Fruit fly (Drosophila melanogaster) whole organism, pupa: ENCODE results near the gene CG31125.

Experiments used
- CG10348 ChIP-seq: fragments of 200-800 bp; sonication (Bioruptor generic); IDR thresholded peaks from 2 replicates; pipeline ENCODE4 v1.3.6; 2022; ENCODE audit warnings: missing biosample characterization, missing genetic modification characterization
- CG12605 ChIP-seq: fragments of 200-800 bp; sonication (Bioruptor generic); IDR thresholded peaks from 2 replicates; pipeline ENCODE4 v1.3.6; 2022; ENCODE audit warnings: missing biosample characterization, missing genetic modification characterization
- CG13204 ChIP-seq: fragments of 200-800 bp; sonication (Bioruptor generic); optimal IDR thresholded peaks from 2 replicates; lab custom pipeline; 2018; ENCODE audit warnings: missing biosample characterization, mild to moderate bottlenecking, missing genetic modification characterization, moderate library complexity
- CG14655 ChIP-seq: fragments of 200-800 bp; sonication (Bioruptor generic); optimal IDR thresholded peaks from 3 replicates; lab custom pipeline; 2017; ENCODE audit warnings: mild to moderate bottlenecking, missing biosample characterization, missing genetic modification reagents, missing genetic modification characterization
- CG15710 ChIP-seq: fragments of 200-800 bp; sonication (Bioruptor generic); optimal IDR thresholded peaks from 2 replicates; lab custom pipeline; 2018; ENCODE audit warnings: missing biosample characterization, mild to moderate bottlenecking, missing genetic modification characterization, moderate library complexity
- CG17806 ChIP-seq: fragments of 200-800 bp; sonication (Bioruptor generic); optimal IDR thresholded peaks from 2 replicates; lab custom pipeline; 2018; ENCODE audit warnings: missing biosample characterization, mild to moderate bottlenecking, missing genetic modification characterization, moderate library complexity
- CG32121 ChIP-seq: fragments of 200-800 bp; sonication (Bioruptor generic); IDR thresholded peaks from 2 replicates; pipeline ENCODE4 v1.3.6; 2022; ENCODE audit warnings: missing biosample characterization, missing genetic modification characterization
- CG34367 ChIP-seq: fragments of 200-800 bp; sonication (Bioruptor generic); optimal IDR thresholded peaks from 2 replicates; lab custom pipeline; 2018; ENCODE audit warnings: missing biosample characterization, mild to moderate bottlenecking, missing genetic modification characterization
- CG4496 ChIP-seq: fragments of 200-800 bp; sonication (Bioruptor generic); IDR thresholded peaks from 3 replicates; pipeline ENCODE4 v1.3.6; 2022; ENCODE audit warnings: missing biosample characterization, missing genetic modification characterization
- CG8159 ChIP-seq: fragments of 200-800 bp; sonication (Bioruptor generic); optimal IDR thresholded peaks from 3 replicates; lab custom pipeline; 2018; ENCODE audit warnings: missing biosample characterization, mild to moderate bottlenecking, missing genetic modification characterization, moderate library complexity
- CG8301 ChIP-seq: fragments of 200-800 bp; sonication (Bioruptor generic); optimal IDR thresholded peaks from 2 replicates; lab custom pipeline; 2018; ENCODE audit warnings: missing biosample characterization, mild to moderate bottlenecking, missing genetic modification characterization
- CG9948 ChIP-seq: fragments of 200-800 bp; sonication (Bioruptor generic); optimal IDR thresholded peaks from 2 replicates; lab custom pipeline; 2018; ENCODE audit warnings: missing biosample characterization, mild to moderate bottlenecking, missing genetic modification characterization, moderate library complexity
- D1 ChIP-seq: fragments of 200-800 bp; sonication (Bioruptor generic); optimal IDR thresholded peaks from 2 replicates; lab custom pipeline; 2018; ENCODE audit warnings: missing biosample characterization, mild to moderate bottlenecking, missing genetic modification characterization, moderate library complexity
- EcR ChIP-seq: fragments of 200-800 bp; sonication (Bioruptor generic); optimal IDR thresholded peaks from 3 replicates; lab custom pipeline; 2019; ENCODE audit warnings: missing biosample characterization, missing genetic modification characterization, mild to moderate bottlenecking, moderate library complexity, missing genetic modification reagents
- Ets98B ChIP-seq: fragments of 200-800 bp; sonication (Bioruptor generic); IDR thresholded peaks from 2 replicates; pipeline ENCODE4 v1.3.6; 2022; ENCODE audit warnings: missing biosample characterization, missing genetic modification characterization
- Pif1A ChIP-seq: fragments of 200-800 bp; sonication (Bioruptor generic); optimal IDR thresholded peaks from 3 replicates; lab custom pipeline; 2016; ENCODE audit warnings: missing biosample characterization, missing genetic modification characterization
- Pif1B ChIP-seq: fragments of 200-800 bp; sonication (Bioruptor generic); optimal IDR thresholded peaks from 3 replicates; lab custom pipeline; 2016; ENCODE audit warnings: missing biosample characterization, missing genetic modification characterization
- Snoo ChIP-seq: fragments of 200-800 bp; sonication (Bioruptor generic); optimal IDR thresholded peaks from 3 replicates; lab custom pipeline; 2017; ENCODE audit warnings: missing biosample characterization, mild to moderate bottlenecking, missing genetic modification characterization, inconsistent platforms
- fd96Ca ChIP-seq: fragments of 200-800 bp; sonication (Bioruptor generic); IDR thresholded peaks from 3 replicates; pipeline ENCODE4 v1.3.6; 2022; ENCODE audit warnings: missing biosample characterization, missing genetic modification characterization
- gl ChIP-seq: fragments of 200-800 bp; sonication (Bioruptor generic); optimal IDR thresholded peaks from 2 replicates; lab custom pipeline; 2018; ENCODE audit warnings: missing biosample characterization, mild to moderate bottlenecking, missing genetic modification characterization
- rn ChIP-seq: fragments of 200-800 bp; sonication (Bioruptor generic); IDR thresholded peaks from 2 replicates; pipeline ENCODE4 v1.3.6; 2022; ENCODE audit warnings: missing biosample characterization, missing genetic modification characterization

Gene CG31125

dm6 chr3R:24654770-24655322 lies at the start of gene CG31125, which contains the start of gene CG6695:
Gene CG31125 (minus strand): TSS chr3R:24654820.
Gene CG6695 (plus strand): TSS chr3R:24655160.
- TF ChIP-seq gl (tag; lab: Kevin White, UChicago) (no peak), CG15710 (tag; lab: Kevin White, UChicago) (peak; percentile 40), CG9948 (tag; lab: Kevin White, UChicago) (peak; percentile 6)

- TF ChIP-seq CG10348: no peak
- TF ChIP-seq EcR (GFP tag; lab: Kevin White, UChicago): no peak
- no peak for TF ChIP-seq CG4496
- TF ChIP-seq CG32121 (GFP tag; lab: Robert Waterston, UW): no peak
- no peak for TF ChIP-seq CG12605
- no peak for TF ChIP-seq Snoo (tag; lab: Kevin White, UChicago)
- no peak for TF ChIP-seq fd96Ca (GFP tag; lab: Robert Waterston, UW)
- no peak for TF ChIP-seq CG14655 (GFP tag; lab: Kevin White, UChicago)
- TF ChIP-seq, all 21 proteins: peak for 0
These were observed 44.7 kb upstream of the CG31125 start for dm6 chr3R:24699309-24699708.

DNA sequence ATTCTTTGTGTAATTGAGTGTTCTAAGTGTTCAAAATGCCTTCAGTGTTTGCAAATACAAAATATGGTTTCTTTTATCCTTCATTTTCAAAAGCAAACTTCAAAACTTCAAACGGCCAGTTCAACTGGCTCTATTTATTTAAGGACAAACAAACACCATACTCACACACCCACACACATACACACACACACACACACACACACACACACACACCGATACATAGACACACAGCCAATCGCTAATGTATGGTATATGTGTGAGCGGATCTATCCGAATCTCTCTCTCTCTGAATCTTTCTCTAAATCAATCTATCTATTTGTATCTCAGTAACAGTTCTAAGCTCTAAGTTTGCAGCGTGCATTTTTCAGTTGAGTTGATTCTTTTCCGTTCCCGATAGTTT lies 38.2 kb upstream of the CG31125 start:
- TF ChIP-seq gl (tag; lab: Kevin White, UChicago) (no peak), EcR (GFP tag; lab: Kevin White, UChicago) (no peak)

DNA sequence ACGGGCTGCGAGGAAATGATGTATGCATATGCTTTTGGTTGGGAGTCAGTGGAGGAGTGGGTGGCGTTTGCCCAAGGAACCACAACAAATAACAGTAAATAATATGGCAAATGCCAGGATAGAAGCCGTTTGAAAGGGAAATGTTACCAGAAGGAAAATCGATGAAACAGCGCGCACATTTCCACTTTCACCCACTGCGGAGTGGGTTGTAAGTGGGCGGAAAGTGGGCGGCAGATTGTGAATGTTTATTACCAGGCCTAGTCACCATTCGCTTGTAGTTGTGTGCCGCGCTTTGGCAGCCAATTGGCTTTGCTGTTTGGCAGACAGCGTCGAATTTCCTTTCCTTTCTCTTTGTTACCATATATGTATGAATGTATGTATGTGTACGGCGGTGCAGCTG lies 17.0 kb upstream of the CG31125 start:
- no peak for TF ChIP-seq D1 (tag; lab: Kevin White, UChicago)
- TF ChIP-seq CG13204: no peak
- TF ChIP-seq CG12605: no peak
- TF ChIP-seq gl (tag; lab: Kevin White, UChicago): no peak
- TF ChIP-seq CG32121 (GFP tag; lab: Robert Waterston, UW): no peak
- no peak for TF ChIP-seq CG4496
- no peak for TF ChIP-seq CG10348
- no peak for TF ChIP-seq CG8301 (tag; lab: Kevin White, UChicago)
- TF ChIP-seq Ets98B: no peak
- TF ChIP-seq CG9948 (tag; lab: Kevin White, UChicago): no peak
- no peak for TF ChIP-seq Snoo (tag; lab: Kevin White, UChicago)
- TF ChIP-seq CG15710 (tag; lab: Kevin White, UChicago): no peak
- TF ChIP-seq Pif1B (GFP tag; lab: Kevin White, UChicago): no peak
- TF ChIP-seq CG34367 (tag; lab: Kevin White, UChicago): no peak
- TF ChIP-seq CG14655 (GFP tag; lab: Kevin White, UChicago): no peak
- TF ChIP-seq CG17806 (tag; lab: Kevin White, UChicago): no peak
- TF ChIP-seq CG8159 (tag; lab: Kevin White, UChicago): no peak

- TF ChIP-seq Ets98B (peak; percentile 26; the same call in 1 of the 2 replicates), CG13204 (no peak), fd96Ca (GFP tag; lab: Robert Waterston, UW) (peak; percentile 15; the same call in 1 of the 3 replicates)
These were observed 13.1 kb upstream of the CG31125 start for dm6 chr3R:24667538-24668207.

DNA sequence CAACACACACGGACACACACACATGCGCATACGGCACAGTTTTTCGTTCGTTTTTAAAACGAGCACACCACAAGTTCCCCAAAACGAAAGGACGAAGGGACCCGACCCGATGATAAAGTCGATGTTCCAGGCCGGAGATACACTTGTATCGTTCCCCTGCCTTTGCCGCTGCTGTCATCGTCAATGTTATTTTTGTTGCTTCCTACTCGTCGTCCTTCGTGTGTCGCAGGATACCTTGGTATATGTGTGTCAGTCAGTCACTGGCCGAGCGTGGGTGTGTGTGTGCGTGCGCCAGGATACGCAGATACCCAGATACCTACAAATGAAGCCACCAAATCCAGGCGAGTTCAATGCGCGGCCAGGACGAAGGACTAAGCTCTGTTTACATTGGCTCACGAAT lies 8.4 kb upstream of the CG31125 start:
- no peak for TF ChIP-seq CG8159 (tag; lab: Kevin White, UChicago)
- TF ChIP-seq CG14655 (GFP tag; lab: Kevin White, UChicago): no peak
- no peak for TF ChIP-seq CG15710 (tag; lab: Kevin White, UChicago)
- TF ChIP-seq CG17806 (tag; lab: Kevin White, UChicago): no peak
- no peak for TF ChIP-seq EcR (GFP tag; lab: Kevin White, UChicago)
- no peak for TF ChIP-seq fd96Ca (GFP tag; lab: Robert Waterston, UW)
- no peak for TF ChIP-seq D1 (tag; lab: Kevin White, UChicago)
- no peak for TF ChIP-seq Pif1B (GFP tag; lab: Kevin White, UChicago)
- TF ChIP-seq Pif1A: no peak
- no peak for TF ChIP-seq gl (tag; lab: Kevin White, UChicago)
- no peak for TF ChIP-seq CG4496
- no peak for TF ChIP-seq Ets98B

DNA sequence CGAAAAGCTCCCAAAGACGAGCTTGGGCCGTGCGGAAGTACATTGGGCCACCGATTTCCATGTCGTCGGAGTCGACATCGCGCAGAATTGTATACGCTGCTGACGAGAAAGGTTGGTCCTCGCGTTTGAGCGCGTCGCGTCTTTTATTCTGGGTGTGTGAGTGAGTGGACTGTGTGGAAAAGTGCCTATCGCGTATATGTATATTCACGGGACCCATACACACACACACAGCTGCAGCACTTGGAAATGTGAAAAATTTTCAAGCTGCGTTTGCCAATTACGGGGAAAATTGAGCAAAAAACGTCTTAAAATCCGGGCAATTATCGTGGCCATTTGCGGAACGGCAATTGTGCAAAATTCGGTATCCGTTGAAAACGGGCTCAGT lies 7.8 kb upstream of the CG31125 start, which contains the start of gene slo:
TSS of gene slo (plus strand) at position 80 of the 385 bp plus-strand sequence.
- TF ChIP-seq CG32121 (GFP tag; lab: Robert Waterston, UW) (no peak), CG17806 (tag; lab: Kevin White, UChicago) (no peak), D1 (tag; lab: Kevin White, UChicago) (no peak), CG12605 (no peak), Pif1B (GFP tag; lab: Kevin White, UChicago) (no peak), Pif1A (no peak), gl (tag; lab: Kevin White, UChicago) (no peak), CG4496 (no peak), rn (GFP tag; lab: Robert Waterston, UW) (no peak), CG9948 (tag; lab: Kevin White, UChicago) (no peak), CG8301 (tag; lab: Kevin White, UChicago) (no peak), Ets98B (no peak)
